Worm (Caenorhabditis elegans) whole organism, dauer: Measurements from ENCODE around the gene Y37E11B.10.
"Not testable (repeated sequence)": the region's sequence is repeated elsewhere in the genome, so short reads cannot be mapped to it uniquely, and the experiment has no call there.

ENCODE experiments used
- unc-62 ChIP-seq: sonication (generic microtip); optimal IDR thresholded peaks from 2 replicates; lab custom pipeline; 2017; ENCODE audit warnings: missing biosample characterization, missing genetic modification reagents, missing genetic modification characterization

Y37E11B.10 gene

ce11 chrIV:3597356-3597755, 8.9 kb downstream of the Y37E11B.10 start:
- TF ChIP-seq unc-62 (GFP tag; lab: Kevin White, UChicago): no peak

- no peak for TF ChIP-seq unc-62 (GFP tag; lab: Kevin White, UChicago)
Observed at ce11 chrIV:3593513-3593912, 12.8 kb downstream of the Y37E11B.10 start, which contains the start of gene taf-2. TSS of gene taf-2 (minus strand) at chrIV:3593613.

ce11 chrIV:3590821-3591220, 15.4 kb downstream of the Y37E11B.10 start:
- TF ChIP-seq unc-62 (GFP tag; lab: Kevin White, UChicago): no peak

ce11 chrIV:3582806-3583205, 23.5 kb downstream of the Y37E11B.10 start, which contains the start of gene blos-7:
TSS of gene blos-7 (minus strand) at chrIV:3582906.
- not testable (repeated sequence) for TF ChIP-seq unc-62 (GFP tag; lab: Kevin White, UChicago)

ce11 chrIV:3579477-3579975, 26.7 kb downstream of the Y37E11B.10 start, which contains the start of gene Y37E11B.1:
TSS of gene Y37E11B.1 (plus strand) at chrIV:3579621.
- no peak for TF ChIP-seq unc-62 (GFP tag; lab: Kevin White, UChicago)

ce11 chrIV:3578667-3579066, 27.6 kb downstream of the Y37E11B.10 start:
- TF ChIP-seq unc-62 (GFP tag; lab: Kevin White, UChicago): no peak

- TF ChIP-seq unc-62 (GFP tag; lab: Kevin White, UChicago): no peak
Observed at ce11 chrIV:3578155-3578554, 28.1 kb downstream of the Y37E11B.10 start, which contains the start of gene Y37E11B.2. TSS of gene Y37E11B.2 (plus strand) at chrIV:3578455.

ce11 chrIV:3570612-3571011, 35.7 kb downstream of the Y37E11B.10 start:
- TF ChIP-seq unc-62 (GFP tag; lab: Kevin White, UChicago): no peak

- TF ChIP-seq unc-62 (GFP tag; lab: Kevin White, UChicago): no peak
Observed at ce11 chrIV:3568608-3569007, 37.7 kb downstream of the Y37E11B.10 start, which contains the start of gene otpl-1. TSS of gene otpl-1 (plus strand) at chrIV:3568979.

- no peak for TF ChIP-seq unc-62 (GFP tag; lab: Kevin White, UChicago)
Observed at ce11 chrIV:3564901-3565300, 41.4 kb downstream of the Y37E11B.10 start, which contains the start of gene sre-5. TSS of gene sre-5 (plus strand) at chrIV:3565201.

ce11 chrIV:3559201-3559600, 47.1 kb downstream of the Y37E11B.10 start:
- no peak for TF ChIP-seq unc-62 (GFP tag; lab: Kevin White, UChicago)

ce11 chrIV:3557331-3557730, 48.9 kb downstream of the Y37E11B.10 start, which contains the start of gene osm-9:
TSS of gene osm-9 (minus strand) at chrIV:3557431.
- no peak for TF ChIP-seq unc-62 (GFP tag; lab: Kevin White, UChicago)
